Fruit fly (Drosophila melanogaster) whole organism, larva: ENCODE measurements around the gene CG11382.

Experiments
- noc ChIP-seq: fragments of 200-800 bp; sonication (Bioruptor generic); optimal IDR thresholded peaks from 3 replicates; lab custom pipeline; 2019; ENCODE audit warnings: missing biosample characterization, mild to moderate bottlenecking, missing genetic modification characterization, moderate library complexity

The CG11382 gene

dm6 chrX:1249612-1250011 is 39.8 kb downstream of the CG11382 start:
- TF ChIP-seq noc (tag; lab: Kevin White, UChicago), result no peak

dm6 chrX:1250104-1250503 is 40.3 kb downstream of the CG11382 start:
- TF ChIP-seq noc (tag; lab: Kevin White, UChicago), result no peak

dm6 chrX:1252961-1253360 is 43.2 kb downstream of the CG11382 start:
- no peak for TF ChIP-seq noc (tag; lab: Kevin White, UChicago)

- no peak for TF ChIP-seq noc (tag; lab: Kevin White, UChicago)
These were observed 46.4 kb downstream of the CG11382 start for dm6 chrX:1256131-1256530.

- peak; percentile 82 for TF ChIP-seq noc (tag; lab: Kevin White, UChicago)
These were observed 47.1 kb downstream of the CG11382 start for dm6 chrX:1256742-1257441.

- TF ChIP-seq noc (tag; lab: Kevin White, UChicago), result peak; percentile 16
These were observed 50.6 kb downstream of the CG11382 start for dm6 chrX:1260327-1260726.
